Fruit fly (Drosophila melanogaster): ENCODE measurements around the gene CG6432.

DNA sequence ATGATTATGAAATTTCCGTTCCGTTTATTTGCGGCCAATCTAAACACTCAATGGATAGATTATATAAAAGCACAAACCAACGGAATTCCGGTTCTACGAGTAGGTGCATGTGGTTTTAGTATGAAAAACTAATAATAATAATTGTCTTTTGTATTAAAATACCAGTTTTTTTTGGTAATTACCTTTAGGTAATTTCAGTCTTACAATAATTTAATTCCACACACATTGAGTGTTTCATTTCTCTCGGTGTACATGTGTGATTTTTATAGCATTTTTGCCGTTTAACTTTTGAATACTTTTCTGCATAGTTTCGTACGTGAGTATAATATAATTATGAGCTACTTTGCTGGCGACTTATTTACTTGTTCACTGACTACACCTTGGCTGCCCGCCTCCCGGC is 33.7 kb upstream of the CG6432 start:
- no peak for TF ChIP-seq CTCF (optimal IDR thresholded peaks at IDR 0.05)
- no peak for TF ChIP-seq CG8478 (optimal IDR thresholded peaks at IDR 0.05)
